Fruit fly (Drosophila melanogaster): Measurements from ENCODE around the gene CG18542.
"Not testable (repeated sequence)": the region's sequence is repeated elsewhere in the genome, so short reads cannot be mapped to it uniquely, and the experiment has no call there.

DNA sequence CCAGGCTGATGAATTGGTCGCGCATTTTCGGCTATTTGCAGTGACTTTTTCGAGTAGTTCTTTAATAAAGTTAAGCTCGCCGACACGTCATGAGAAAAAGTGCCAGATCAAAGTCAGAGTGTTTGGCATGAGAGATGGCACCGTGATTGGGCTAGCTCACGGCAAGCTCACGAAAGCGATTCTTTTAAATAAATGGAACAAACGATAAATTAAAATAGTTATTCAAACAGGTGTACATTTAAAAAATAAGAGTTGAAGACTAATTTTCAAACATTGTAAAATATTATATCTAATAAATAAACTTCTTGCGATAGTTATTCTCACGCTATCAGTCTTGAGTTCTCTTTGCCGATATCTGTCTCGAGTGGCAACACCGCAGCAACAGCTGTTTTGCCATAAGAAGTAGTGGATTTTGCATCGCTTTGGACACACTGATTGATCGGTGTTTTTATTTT is 7.1 kb downstream of the CG18542 start, which contains the start of the genes Unc-115b, p24-2 and CG32939:
- TF ChIP-seq Clk (GFP tag; optimal IDR thresholded peaks at IDR 0.05); kay (GFP tag; ENCODE audit: borderline replicate concordance): not testable (repeated sequence)
